Worm (Caenorhabditis elegans) whole organism, L3 larva: Measurements from ENCODE around the gene marc-2.
A peak's percentile ranks its signal among the peaks of the same experiment; 100 is the strongest.

Experiments used
- R02D3.7 ChIP-seq: fragments of 150-350 bp; optimal IDR thresholded peaks from 2 replicates; lab custom pipeline; 2014; ENCODE audit warnings: missing biosample characterization, missing genetic modification characterization
- ceh-28 ChIP-seq: fragments of 150-350 bp; optimal IDR thresholded peaks from 2 replicates; lab custom pipeline; 2014; ENCODE audit warnings: missing biosample characterization, missing genetic modification reagents, missing genetic modification characterization
- ceh-9 ChIP-seq: sonication (generic microtip); optimal IDR thresholded peaks from 2 replicates; lab custom pipeline; 2018; ENCODE audit warnings: missing biosample characterization, missing genetic modification characterization
- daf-12 ChIP-seq: fragments of 150-350 bp; optimal IDR thresholded peaks from 2 replicates; lab custom pipeline; 2014; ENCODE audit warnings: missing biosample characterization, missing genetic modification reagents, missing genetic modification characterization
- egl-27 ChIP-seq: sonication (generic microtip); optimal IDR thresholded peaks from 4 replicates; lab custom pipeline; 2017; ENCODE audit warnings: missing biosample characterization, missing genetic modification reagents, missing genetic modification characterization
- elt-1 ChIP-seq: fragments of 150-350 bp; optimal IDR thresholded peaks from 2 replicates; lab custom pipeline; 2014; ENCODE audit warnings: missing biosample characterization, missing genetic modification characterization
- elt-2 ChIP-seq: sonication (generic microtip); optimal IDR thresholded peaks from 2 replicates; lab custom pipeline; 2016; ENCODE audit warnings: missing genetic modification reagents, mild to moderate bottlenecking, missing genetic modification characterization, missing compliant biosample characterization
- elt-3 ChIP-seq, 3 experiments: fragments of 150-350 bp in 1 of 3; sonication (generic microtip) in 2 of 3; optimal IDR thresholded peaks; 2 replicates in 2 of 3; 4 replicates in 1 of 3; lab custom pipeline; 2014 to 2017; ENCODE audit warnings: missing biosample characterization in 3 of 3, missing genetic modification characterization in 3 of 3
- fkh-10 ChIP-seq: sonication (generic microtip); optimal IDR thresholded peaks from 2 replicates; lab custom pipeline; 2017; ENCODE audit warnings: missing biosample characterization, missing genetic modification reagents, missing genetic modification characterization
- fkh-2 ChIP-seq: fragments of 150-350 bp; optimal IDR thresholded peaks from 2 replicates; lab custom pipeline; 2014; ENCODE audit warnings: missing biosample characterization, missing genetic modification reagents, missing genetic modification characterization
- hmg-11 ChIP-seq: sonication (generic microtip); optimal IDR thresholded peaks from 2 replicates; lab custom pipeline; 2016; ENCODE audit warnings: missing genetic modification characterization, missing compliant biosample characterization
- jun-1 ChIP-seq: fragments of 150-350 bp; optimal IDR thresholded peaks from 2 replicates; lab custom pipeline; 2014; ENCODE audit warnings: missing biosample characterization, missing genetic modification reagents, missing genetic modification characterization
- lin-15B ChIP-seq: fragments of 150-350 bp; optimal IDR thresholded peaks from 2 replicates; lab custom pipeline; 2014; ENCODE audit warnings: missing biosample characterization, missing genetic modification characterization
- lin-39 ChIP-seq: fragments of 150-350 bp; optimal IDR thresholded peaks from 2 replicates; lab custom pipeline; 2018; ENCODE audit warnings: missing biosample characterization, missing genetic modification reagents, missing genetic modification characterization
- lsy-12 ChIP-seq: sonication (generic microtip); optimal IDR thresholded peaks from 2 replicates; lab custom pipeline; 2016; ENCODE audit warnings: mild to moderate bottlenecking, missing genetic modification characterization, missing compliant biosample characterization
- mdl-1 ChIP-seq: fragments of 150-350 bp; optimal IDR thresholded peaks from 2 replicates; lab custom pipeline; 2014; ENCODE audit warnings: missing biosample characterization, missing genetic modification characterization
- nfya-1 ChIP-seq: sonication (generic microtip); optimal IDR thresholded peaks from 2 replicates; lab custom pipeline; 2017; ENCODE audit warnings: missing genetic modification characterization, mild to moderate bottlenecking, missing compliant biosample characterization, antibody characterized with exemption, moderate library complexity; ENCODE audit not compliant: insufficient read depth
- nhr-11 ChIP-seq: fragments of 150-350 bp; optimal IDR thresholded peaks from 2 replicates; lab custom pipeline; 2014; ENCODE audit warnings: missing biosample characterization, missing genetic modification characterization
- nhr-23 ChIP-seq: fragments of 150-350 bp; optimal IDR thresholded peaks from 2 replicates; lab custom pipeline; 2014; ENCODE audit warnings: missing biosample characterization, missing genetic modification reagents, missing genetic modification characterization
- nhr-28 ChIP-seq: fragments of 150-350 bp; optimal IDR thresholded peaks from 2 replicates; lab custom pipeline; 2014; ENCODE audit warnings: missing biosample characterization, missing genetic modification characterization
- nhr-43 ChIP-seq: sonication (generic microtip); optimal IDR thresholded peaks from 2 replicates; lab custom pipeline; 2016; ENCODE audit warnings: mild to moderate bottlenecking, missing genetic modification characterization, missing compliant biosample characterization; ENCODE audit not compliant: poor library complexity, severe bottlenecking
- nhr-67 ChIP-seq: fragments of 150-350 bp; optimal IDR thresholded peaks from 2 replicates; lab custom pipeline; 2014; ENCODE audit warnings: missing biosample characterization, missing genetic modification characterization
- pha-4 ChIP-seq: fragments of 150-350 bp; optimal IDR thresholded peaks from 2 replicates; lab custom pipeline; 2014; ENCODE audit warnings: missing biosample characterization, missing genetic modification reagents, missing genetic modification characterization
- pqm-1 ChIP-seq: fragments of 150-350 bp; optimal IDR thresholded peaks from 2 replicates; lab custom pipeline; 2017; ENCODE audit warnings: missing biosample characterization, missing genetic modification characterization, inconsistent platforms
- sea-2 ChIP-seq: fragments of 150-350 bp; sonication (generic microtip); optimal IDR thresholded peaks from 4 replicates; lab custom pipeline; 2014; ENCODE audit warnings: missing biosample characterization, missing genetic modification reagents, missing genetic modification characterization
- skn-1 ChIP-seq: fragments of 150-350 bp; optimal IDR thresholded peaks from 2 replicates; lab custom pipeline; 2014; ENCODE audit warnings: missing biosample characterization, missing genetic modification characterization
- tbx-2 ChIP-seq: sonication (generic microtip); optimal IDR thresholded peaks from 2 replicates; lab custom pipeline; 2016; ENCODE audit warnings: mild to moderate bottlenecking, missing genetic modification characterization, missing compliant biosample characterization
- unc-39 ChIP-seq: sonication (generic microtip); optimal IDR thresholded peaks from 4 replicates; lab custom pipeline; 2017; ENCODE audit warnings: missing biosample characterization, missing genetic modification characterization
- unc-62 ChIP-seq: fragments of 150-350 bp; sonication (generic microtip); optimal IDR thresholded peaks from 4 replicates; lab custom pipeline; 2014; ENCODE audit warnings: missing biosample characterization, missing genetic modification reagents, missing genetic modification characterization

Gene marc-2

ce11 chrII:10627963-10628362, 32.8 kb downstream of the marc-2 start, which contains the start of gene M28.8:
Gene M28.8, plus strand, starts transcription at chrII:10628263.
- TF ChIP-seq nhr-28, result no peak
- no peak for TF ChIP-seq lin-15B
- no peak for TF ChIP-seq lin-39 (tag; lab: Kevin White, UChicago)
- TF ChIP-seq hmg-11 (tag; lab: Kevin White, UChicago), result no peak
- TF ChIP-seq ceh-9, result no peak
- TF ChIP-seq nhr-23 (tag; lab: Kevin White, UChicago), result no peak
- no peak for TF ChIP-seq jun-1 (tag; lab: Kevin White, UChicago)
- TF ChIP-seq tbx-2 (tag; lab: Kevin White, UChicago), result no peak
- no peak for TF ChIP-seq mdl-1
- no peak for TF ChIP-seq daf-12
- TF ChIP-seq, all 47 proteins: peak for 0

ce11 chrII:10627086-10627485, 33.7 kb downstream of the marc-2 start:
- TF ChIP-seq lsy-12, result no peak
- peak; percentile 84 for TF ChIP-seq elt-2 (tag; lab: Kevin White, UChicago)
- TF ChIP-seq pqm-1, result peak; percentile 38
- peak; percentile 38 for TF ChIP-seq jun-1 (tag; lab: Kevin White, UChicago)

ce11 chrII:10621965-10622364, 38.8 kb downstream of the marc-2 start, which contains the start of gene cutl-9:
Gene cutl-9, plus strand, starts transcription at chrII:10622265.
- TF ChIP-seq nfya-1 (tag; lab: Kevin White, UChicago) (no peak), fkh-10 (GFP tag; lab: Kevin White, UChicago) (no peak)

ce11 chrII:10618157-10618556, 42.6 kb downstream of the marc-2 start, which contains the start of gene C14A4.13:
Gene C14A4.13, plus strand, starts transcription at chrII:10618457.
- no peak for TF ChIP-seq ceh-28
- TF ChIP-seq tbx-2 (tag; lab: Kevin White, UChicago), result no peak
- no peak for TF ChIP-seq nhr-43 (tag; lab: Kevin White, UChicago)
- no peak for TF ChIP-seq nhr-67 (tag; lab: Kevin White, UChicago)
- TF ChIP-seq egl-27 (tag; lab: Kevin White, UChicago), result no peak
- no peak for TF ChIP-seq elt-1
- TF ChIP-seq hmg-11 (tag; lab: Kevin White, UChicago), result no peak
- no peak for TF ChIP-seq skn-1
- TF ChIP-seq unc-62, result no peak
- TF ChIP-seq sea-2, result no peak
- TF ChIP-seq ceh-9, result no peak
- no peak for TF ChIP-seq elt-3 (tag; optimal IDR thresholded peaks at IDR 0.05; lab: Kevin White, UChicago)
- no peak for TF ChIP-seq nhr-11
- TF ChIP-seq R02D3.7 (tag; lab: Kevin White, UChicago), result no peak
- TF ChIP-seq fkh-2 (tag; lab: Kevin White, UChicago), result no peak
- TF ChIP-seq unc-39, result no peak
- TF ChIP-seq, all 47 proteins: peak for 0

- TF ChIP-seq pha-4 (tag; lab: Kevin White, UChicago), result peak; percentile 90
- TF ChIP-seq R02D3.7 (tag; lab: Kevin White, UChicago), result no peak
Observed at ce11 chrII:10612743-10613142, 48.0 kb downstream of the marc-2 start, which contains the start of gene C14A4.12. Gene C14A4.12, plus strand, starts transcription at chrII:10613043.
